Worm (Caenorhabditis elegans): Measurements from ENCODE around the gene F15H10.5.

- no peak for TF ChIP-seq aly-2 (tag; optimal IDR thresholded peaks at IDR 0.05)
- no peak for TF ChIP-seq elt-1 (tag; optimal IDR thresholded peaks at IDR 0.05)
- no peak for TF ChIP-seq fkh-10 (GFP tag; optimal IDR thresholded peaks at IDR 0.05)
- TF ChIP-seq ztf-11 (tag; optimal IDR thresholded peaks at IDR 0.05) = no peak
- no peak for TF ChIP-seq pha-4 (tag; optimal IDR thresholded peaks at IDR 0.05)
- TF ChIP-seq jun-1 (tag; optimal IDR thresholded peaks at IDR 0.05) = no peak
- no peak for TF ChIP-seq lin-39 (tag; optimal IDR thresholded peaks at IDR 0.05)
Observed at ce11 chrV:10453466-10453865, 34.6 kb upstream of the F15H10.5 start, which contains the start of gene Y32F6A.5.

Data from whole organism, L3 larva.